Fruit fly (Drosophila melanogaster): ENCODE measurements around the gene CG8132.
A peak's percentile ranks its signal among the peaks of the same experiment; 100 is the strongest.

CG8132 gene

DNA sequence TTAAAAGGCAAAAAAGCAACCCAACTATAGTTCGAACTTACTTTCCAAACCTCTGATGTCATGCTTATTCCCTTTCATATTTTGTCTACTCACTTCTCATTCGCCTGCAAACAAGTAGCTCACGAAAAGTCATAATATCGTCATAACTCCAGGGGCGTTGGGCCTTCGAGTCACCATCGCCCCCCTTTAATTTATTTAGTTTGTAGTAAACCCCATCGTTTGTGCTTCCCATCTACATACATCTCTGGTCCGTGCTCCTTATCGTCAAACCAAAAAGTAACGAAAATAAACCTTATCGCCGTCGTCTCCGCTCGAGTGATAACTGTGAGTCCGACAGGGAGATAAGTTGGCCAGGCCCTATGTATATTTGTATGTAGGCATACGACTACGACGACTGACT lies 27.7 kb downstream of the CG8132 start:
- TF ChIP-seq Mnt (GFP tag; optimal IDR thresholded peaks at IDR 0.05) = peak; percentile 69
- TF ChIP-seq Crg-1 (GFP tag; optimal IDR thresholded peaks at IDR 0.05) = no peak
- TF ChIP-seq CG7045 (GFP tag; optimal IDR thresholded peaks at IDR 0.05) = peak; percentile 82
- TF ChIP-seq CG11617 (GFP tag; optimal IDR thresholded peaks at IDR 0.05) = peak; percentile 43
- TF ChIP-seq CG33017 (tag; optimal IDR thresholded peaks at IDR 0.05) = peak; percentile 85
- TF ChIP-seq pad (GFP tag; optimal IDR thresholded peaks at IDR 0.05) = peak; percentile 48
- TF ChIP-seq bab1 (GFP tag; optimal IDR thresholded peaks at IDR 0.05) = no peak
- TF ChIP-seq kay (GFP tag; ENCODE audit: borderline replicate concordance) = peak; percentile 98
- TF ChIP-seq tj (GFP tag; optimal IDR thresholded peaks at IDR 0.05) = peak; percentile 27
- TF ChIP-seq ovo (GFP tag; optimal IDR thresholded peaks at IDR 0.05) = no peak
- no peak for TF ChIP-seq toe (GFP tag; optimal IDR thresholded peaks at IDR 0.05)
- peak; percentile 92 for TF ChIP-seq cic (GFP tag; optimal IDR thresholded peaks at IDR 0.05)
- peak; percentile 80 for TF ChIP-seq CG12768 (GFP tag; optimal IDR thresholded peaks at IDR 0.05)
- TF ChIP-seq CG1620 (GFP tag; optimal IDR thresholded peaks at IDR 0.05) = no peak
- TF ChIP-seq cnc (optimal IDR thresholded peaks at IDR 0.05) = no peak
- no peak for TF ChIP-seq CG5204 (GFP tag; optimal IDR thresholded peaks at IDR 0.05)
- TF ChIP-seq Clk (GFP tag; optimal IDR thresholded peaks at IDR 0.05) = peak; percentile 82
- TF ChIP-seq Hr96 (GFP tag; optimal IDR thresholded peaks at IDR 0.05) = peak; percentile 78
- TF ChIP-seq CG7101 (tag; optimal IDR thresholded peaks at IDR 0.05) = peak; percentile 85
- peak; percentile 62 for TF ChIP-seq CG14711 (tag; optimal IDR thresholded peaks at IDR 0.05)

DNA sequence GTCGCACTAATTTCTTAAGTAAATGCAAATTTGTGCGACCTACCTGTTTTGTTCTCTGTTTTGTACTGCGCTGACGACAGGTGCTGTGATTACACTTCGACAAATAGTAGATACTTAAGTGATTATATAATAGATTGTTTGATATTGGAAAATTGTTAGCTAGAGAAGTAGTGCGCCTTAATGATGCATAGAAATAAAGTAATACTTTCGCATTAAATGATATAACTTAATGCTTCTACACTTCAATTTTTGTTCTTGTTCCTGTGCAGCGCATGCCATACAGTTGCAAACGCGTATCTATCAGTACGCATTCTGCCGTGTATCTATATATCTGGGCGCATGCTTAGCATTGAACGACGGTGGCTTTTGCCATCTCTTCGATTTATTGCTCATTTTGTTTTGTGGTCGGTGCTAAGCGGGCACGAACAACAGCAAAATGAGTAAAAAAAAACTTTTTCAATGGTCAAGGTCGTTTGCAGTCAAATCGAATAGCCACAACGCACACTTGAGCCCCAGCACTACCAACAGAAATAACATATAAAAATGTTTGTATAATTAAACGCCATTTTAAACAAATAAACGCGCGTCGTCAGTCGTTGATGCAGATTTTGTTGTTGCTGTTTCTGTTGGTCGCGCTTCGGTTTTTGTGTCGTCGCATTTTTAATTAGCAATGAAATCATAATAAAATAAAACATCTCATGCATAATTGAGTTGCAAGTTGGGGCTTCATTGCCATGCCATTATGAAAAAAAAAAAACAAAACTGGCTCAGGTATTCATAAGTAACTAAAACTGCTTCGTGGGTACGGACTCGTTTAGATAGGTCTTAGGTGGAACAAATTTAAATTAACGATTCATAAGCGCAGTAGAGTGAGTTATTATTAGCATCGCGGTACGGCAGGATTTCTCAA lies 29.3 kb downstream of the CG8132 start:
- TF ChIP-seq ovo (GFP tag; optimal IDR thresholded peaks at IDR 0.05) = no peak
- no peak for TF ChIP-seq Hr96 (GFP tag; optimal IDR thresholded peaks at IDR 0.05)
- TF ChIP-seq CG14711 (tag; optimal IDR thresholded peaks at IDR 0.05) = peak; percentile 14
- TF ChIP-seq Clk (GFP tag; optimal IDR thresholded peaks at IDR 0.05) = no peak
- TF ChIP-seq CG33017 (tag; optimal IDR thresholded peaks at IDR 0.05) = peak; percentile 45
- TF ChIP-seq Crg-1 (GFP tag; optimal IDR thresholded peaks at IDR 0.05) = no peak
- TF ChIP-seq pad (GFP tag; optimal IDR thresholded peaks at IDR 0.05) = no peak
- TF ChIP-seq CG12768 (GFP tag; optimal IDR thresholded peaks at IDR 0.05) = no peak
- no peak for TF ChIP-seq toe (GFP tag; optimal IDR thresholded peaks at IDR 0.05)
- no peak for TF ChIP-seq CG11617 (GFP tag; optimal IDR thresholded peaks at IDR 0.05)
- TF ChIP-seq Mnt (GFP tag; optimal IDR thresholded peaks at IDR 0.05) = peak; percentile 5
- TF ChIP-seq tj (GFP tag; optimal IDR thresholded peaks at IDR 0.05) = no peak
- TF ChIP-seq cic (GFP tag; optimal IDR thresholded peaks at IDR 0.05) = peak; percentile 16
- TF ChIP-seq kay (GFP tag; ENCODE audit: borderline replicate concordance) = peak; percentile 75
- TF ChIP-seq CG7101 (tag; optimal IDR thresholded peaks at IDR 0.05) = peak; percentile 32
- no peak for TF ChIP-seq cnc (optimal IDR thresholded peaks at IDR 0.05)
- peak; percentile 69 for TF ChIP-seq CG7045 (GFP tag; optimal IDR thresholded peaks at IDR 0.05)
- no peak for TF ChIP-seq bab1 (GFP tag; optimal IDR thresholded peaks at IDR 0.05)
- TF ChIP-seq CG1620 (GFP tag; optimal IDR thresholded peaks at IDR 0.05) = no peak
- TF ChIP-seq CG5204 (GFP tag; optimal IDR thresholded peaks at IDR 0.05) = no peak

DNA sequence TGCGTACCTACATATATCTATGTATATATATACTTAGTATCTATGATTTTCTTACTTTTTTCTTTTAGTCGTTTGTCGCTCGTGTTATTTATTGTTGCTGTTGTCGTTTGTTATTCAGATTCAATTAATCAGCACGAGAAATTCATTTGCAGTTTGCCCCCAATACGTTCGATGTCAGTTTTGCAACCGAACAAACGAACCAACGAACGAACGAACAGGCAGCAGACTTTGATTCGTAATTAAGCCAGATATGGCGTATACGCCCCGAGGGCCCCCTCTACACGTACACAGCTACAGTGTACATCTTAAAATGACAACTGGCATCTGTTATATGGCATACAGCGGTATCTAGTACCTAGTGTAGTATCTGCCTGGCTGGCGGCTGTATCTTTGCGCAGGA lies 32.0 kb downstream of the CG8132 start:
- TF ChIP-seq CG11617 (GFP tag; optimal IDR thresholded peaks at IDR 0.05) (no peak), CG7045 (GFP tag; optimal IDR thresholded peaks at IDR 0.05) (no peak), CG12768 (GFP tag; optimal IDR thresholded peaks at IDR 0.05) (peak; percentile 72)

DNA sequence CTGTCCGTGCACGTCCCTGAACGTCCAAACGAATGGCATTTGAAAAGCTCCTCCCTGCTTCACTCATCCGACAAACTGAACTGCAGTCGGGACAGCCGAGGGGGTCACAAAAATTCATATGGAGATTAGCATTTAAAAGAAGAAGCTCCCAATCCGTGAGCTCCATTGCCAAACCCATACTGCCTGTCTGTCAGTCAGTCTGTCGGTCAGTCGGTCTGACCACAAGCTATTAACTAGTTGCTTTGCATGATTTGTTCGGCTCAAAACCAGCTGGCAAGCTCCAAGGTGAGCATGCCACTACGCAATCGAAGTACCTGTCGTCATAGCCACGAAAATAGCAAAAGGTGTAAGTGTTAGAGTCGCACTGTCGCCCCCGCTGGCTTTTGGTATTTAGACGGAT lies 32.5 kb downstream of the CG8132 start:
- TF ChIP-seq pad (GFP tag; optimal IDR thresholded peaks at IDR 0.05) (no peak), CG12768 (GFP tag; optimal IDR thresholded peaks at IDR 0.05) (no peak), cnc (optimal IDR thresholded peaks at IDR 0.05) (no peak), tj (GFP tag; optimal IDR thresholded peaks at IDR 0.05) (no peak), Mnt (GFP tag; optimal IDR thresholded peaks at IDR 0.05) (no peak), CG33017 (tag; optimal IDR thresholded peaks at IDR 0.05) (no peak), CG7045 (GFP tag; optimal IDR thresholded peaks at IDR 0.05) (no peak), kay (GFP tag; ENCODE audit: borderline replicate concordance) (no peak), Crg-1 (GFP tag; optimal IDR thresholded peaks at IDR 0.05) (no peak), CG1620 (GFP tag; optimal IDR thresholded peaks at IDR 0.05) (no peak)

DNA sequence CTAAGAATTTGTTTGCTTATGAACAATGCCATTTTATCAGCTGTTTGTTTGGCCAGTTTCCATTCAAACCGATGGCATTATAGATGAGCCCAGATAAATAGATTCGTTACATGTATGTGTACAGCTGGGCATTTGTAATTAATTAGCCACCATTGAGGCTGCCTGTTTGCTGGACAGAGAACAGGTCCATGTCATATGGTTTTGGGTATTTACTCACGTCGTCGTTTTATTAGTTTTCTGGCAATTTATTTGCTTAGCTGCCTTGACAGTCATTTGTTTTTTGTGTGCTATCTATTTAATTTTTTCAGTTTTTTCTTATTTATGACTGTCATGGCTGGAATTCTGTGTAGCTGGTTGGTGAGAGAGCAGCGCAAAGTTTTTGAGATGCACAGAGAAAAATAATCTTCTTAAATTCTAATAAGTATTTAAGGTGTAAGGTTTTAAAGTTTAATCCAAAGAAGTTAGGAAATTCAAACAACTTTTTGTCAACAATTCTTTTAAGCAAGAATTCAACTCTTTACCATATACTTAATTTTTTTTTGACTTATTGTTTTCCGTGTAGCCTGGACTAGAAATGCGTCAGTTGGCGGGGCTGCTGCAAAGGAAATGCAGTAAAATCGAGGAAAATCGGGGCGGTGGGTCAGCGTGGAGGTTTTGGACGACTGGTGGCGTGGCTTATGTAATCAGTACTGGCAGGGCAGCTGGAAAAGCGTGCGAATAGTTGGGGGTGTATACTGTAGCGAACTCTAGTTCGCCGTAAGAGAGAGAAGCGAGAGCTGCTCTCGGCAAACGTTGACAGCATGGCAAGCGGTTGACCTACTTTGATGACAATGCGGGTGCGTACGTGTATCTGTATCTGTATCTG lies 33.5 kb downstream of the CG8132 start:
- peak; percentile 63 for TF ChIP-seq kay (GFP tag; ENCODE audit: borderline replicate concordance)
- peak; percentile 23 for TF ChIP-seq cic (GFP tag; optimal IDR thresholded peaks at IDR 0.05)
- TF ChIP-seq CG7045 (GFP tag; optimal IDR thresholded peaks at IDR 0.05) = peak; percentile 94
- peak; percentile 0 for TF ChIP-seq ovo (GFP tag; optimal IDR thresholded peaks at IDR 0.05)
- TF ChIP-seq CG12768 (GFP tag; optimal IDR thresholded peaks at IDR 0.05) = peak; percentile 91
- TF ChIP-seq CG7101 (tag; optimal IDR thresholded peaks at IDR 0.05) = peak; percentile 87
- TF ChIP-seq cnc (optimal IDR thresholded peaks at IDR 0.05) = no peak
- TF ChIP-seq pad (GFP tag; optimal IDR thresholded peaks at IDR 0.05) = peak; percentile 40
- no peak for TF ChIP-seq toe (GFP tag; optimal IDR thresholded peaks at IDR 0.05)
- TF ChIP-seq Mnt (GFP tag; optimal IDR thresholded peaks at IDR 0.05) = peak; percentile 34
- peak; percentile 49 for TF ChIP-seq tj (GFP tag; optimal IDR thresholded peaks at IDR 0.05)
- no peak for TF ChIP-seq Hr96 (GFP tag; optimal IDR thresholded peaks at IDR 0.05)
- TF ChIP-seq Clk (GFP tag; optimal IDR thresholded peaks at IDR 0.05) = peak; percentile 75
- TF ChIP-seq bab1 (GFP tag; optimal IDR thresholded peaks at IDR 0.05) = no peak
- TF ChIP-seq CG33017 (tag; optimal IDR thresholded peaks at IDR 0.05) = peak; percentile 93
- peak; percentile 19 for TF ChIP-seq Crg-1 (GFP tag; optimal IDR thresholded peaks at IDR 0.05)
- peak; percentile 79 for TF ChIP-seq CG14711 (tag; optimal IDR thresholded peaks at IDR 0.05)
- no peak for TF ChIP-seq CG5204 (GFP tag; optimal IDR thresholded peaks at IDR 0.05)
- TF ChIP-seq CG11617 (GFP tag; optimal IDR thresholded peaks at IDR 0.05) = peak; percentile 77
- TF ChIP-seq CG1620 (GFP tag; optimal IDR thresholded peaks at IDR 0.05) = peak; percentile 13

All from whole organism, adult.